Fruit fly (Drosophila melanogaster) whole organism, embryonic: ENCODE measurements around the gene Col4a1.
A peak's percentile ranks its signal among the peaks of the same experiment; 100 is the strongest.

Source experiments
- Ada2b ChIP-seq: fragments of 200-800 bp; sonication (Bioruptor generic); IDR thresholded peaks from 2 replicates; pipeline ENCODE4 v1.3.6; 2022; ENCODE audit warnings: missing biosample characterization, missing genetic modification characterization
- B-H2 ChIP-seq: fragments of 200-800 bp; sonication (Bioruptor generic); optimal IDR thresholded peaks from 2 replicates; lab custom pipeline; 2018; ENCODE audit warnings: missing biosample characterization, mild to moderate bottlenecking, missing genetic modification characterization
- Blimp-1 ChIP-seq: fragments of 200-800 bp; sonication (Bioruptor generic); optimal IDR thresholded peaks from 3 replicates; lab custom pipeline; 2018; ENCODE audit warnings: missing biosample characterization, missing genetic modification characterization, mild to moderate bottlenecking, moderate library complexity, missing genetic modification reagents
- CG10431 ChIP-seq: fragments of 200-800 bp; sonication (Bioruptor generic); optimal IDR thresholded peaks from 3 replicates; lab custom pipeline; 2018; ENCODE audit warnings: missing biosample characterization, mild to moderate bottlenecking, missing genetic modification characterization
- CG10654 ChIP-seq: fragments of 200-800 bp; sonication (Bioruptor generic); optimal IDR thresholded peaks from 2 replicates; lab custom pipeline; 2016; ENCODE audit warnings: missing biosample characterization, missing genetic modification characterization
- CG12071 ChIP-seq: fragments of 200-800 bp; sonication (Bioruptor generic); optimal IDR thresholded peaks from 3 replicates; lab custom pipeline; 2018; ENCODE audit warnings: missing biosample characterization, mild to moderate bottlenecking, missing genetic modification characterization
- CG12769 ChIP-seq: fragments of 200-800 bp; sonication (Bioruptor generic); optimal IDR thresholded peaks from 2 replicates; lab custom pipeline; 2019; ENCODE audit warnings: missing biosample characterization, mild to moderate bottlenecking, missing genetic modification characterization, moderate library complexity
- CG13624 ChIP-seq: fragments of 200-800 bp; sonication (Bioruptor generic); optimal IDR thresholded peaks from 2 replicates; lab custom pipeline; 2016; ENCODE audit warnings: missing biosample characterization, missing genetic modification characterization
- CG14860 ChIP-seq: fragments of 200-800 bp; sonication (Bioruptor generic); IDR thresholded peaks from 3 replicates; pipeline ENCODE4 v1.3.6; 2022; ENCODE audit warnings: missing biosample characterization, missing genetic modification characterization; ENCODE audit not compliant: partially characterized antibody
- CG1602 ChIP-seq: fragments of 200-800 bp; sonication (Bioruptor generic); optimal IDR thresholded peaks from 3 replicates; lab custom pipeline; 2016; ENCODE audit warnings: missing biosample characterization, missing genetic modification characterization
- CG33557 ChIP-seq: fragments of 200-800 bp; sonication (Bioruptor generic); optimal IDR thresholded peaks from 2 replicates; lab custom pipeline; 2019; ENCODE audit warnings: missing biosample characterization, mild to moderate bottlenecking, missing genetic modification characterization, moderate library complexity
- CG4282 ChIP-seq: fragments of 200-800 bp; sonication (Bioruptor generic); optimal IDR thresholded peaks from 2 replicates; lab custom pipeline; 2016; ENCODE audit warnings: missing biosample characterization, missing genetic modification characterization
- CG4730 ChIP-seq: fragments of 200-800 bp; sonication (Bioruptor generic); IDR thresholded peaks from 2 replicates; pipeline ENCODE4 v1.3.6; 2022; ENCODE audit warnings: missing biosample characterization, missing genetic modification characterization
- CG6272 ChIP-seq: fragments of 200-800 bp; sonication (Bioruptor generic); IDR thresholded peaks from 2 replicates; pipeline ENCODE4 v1.3.6; 2022; ENCODE audit warnings: missing biosample characterization, missing genetic modification characterization
- CG7745 ChIP-seq: fragments of 200-800 bp; sonication (Bioruptor generic); optimal IDR thresholded peaks from 2 replicates; lab custom pipeline; 2018; ENCODE audit warnings: missing biosample characterization, mild to moderate bottlenecking, missing genetic modification characterization, moderate library complexity
- CG7839 ChIP-seq: fragments of 200-800 bp; sonication (Bioruptor generic); optimal IDR thresholded peaks from 3 replicates; lab custom pipeline; 2018; ENCODE audit warnings: missing biosample characterization, mild to moderate bottlenecking, missing genetic modification characterization, moderate library complexity
- CG7963 ChIP-seq: fragments of 200-800 bp; sonication (Bioruptor generic); IDR thresholded peaks from 3 replicates; pipeline ENCODE4 v1.3.6; 2022; ENCODE audit warnings: missing biosample characterization, missing genetic modification characterization; ENCODE audit not compliant: partially characterized antibody
- CG8290 ChIP-seq, 3 experiments: fragments of 200-800 bp; sonication (Bioruptor generic); optimal IDR thresholded peaks; 2 replicates each; lab custom pipeline; 2016 to 2019; ENCODE audit warnings: missing biosample characterization in 3 of 3, missing genetic modification characterization in 3 of 3, mild to moderate bottlenecking in 2 of 3, moderate library complexity in 1 of 3
- CG9932 ChIP-seq: fragments of 200-800 bp; sonication (Bioruptor generic); IDR thresholded peaks from 2 replicates; pipeline ENCODE4 v1.3.6; 2022; ENCODE audit warnings: missing biosample characterization, missing genetic modification characterization
- D19B ChIP-seq: fragments of 200-800 bp; sonication (Bioruptor generic); optimal IDR thresholded peaks from 2 replicates; lab custom pipeline; 2017; ENCODE audit warnings: missing biosample characterization, mild to moderate bottlenecking, missing genetic modification characterization
- Doc2 ChIP-seq: fragments of 200-800 bp; sonication (Bioruptor generic); IDR thresholded peaks from 2 replicates; pipeline ENCODE4 v1.3.6; 2022; ENCODE audit warnings: missing biosample characterization, missing genetic modification characterization
- Elba2 ChIP-seq: fragments of 200-800 bp; sonication (Bioruptor generic); optimal IDR thresholded peaks from 3 replicates; lab custom pipeline; 2016; ENCODE audit warnings: missing biosample characterization, missing genetic modification characterization
- Ets65A ChIP-seq: fragments of 200-800 bp; sonication (Bioruptor generic); peaks from one replicate; lab custom pipeline; 2016; ENCODE audit warnings: missing biosample characterization, missing genetic modification characterization
- Ets97D ChIP-seq: fragments of 200-800 bp; sonication (Bioruptor generic); optimal IDR thresholded peaks from 3 replicates; lab custom pipeline; 2016; ENCODE audit warnings: missing biosample characterization, missing genetic modification characterization
- H15 ChIP-seq: fragments of 200-800 bp; sonication (Bioruptor generic); IDR thresholded peaks from 3 replicates; pipeline ENCODE4 v1.3.6; 2022; ENCODE audit warnings: missing biosample characterization, missing genetic modification characterization
- Hr78 ChIP-seq, 2 experiments: fragments of 200-800 bp in 1 of 2; fragments of >200 bp in 1 of 2; sonication (Bioruptor generic) in 1 of 2; optimal IDR thresholded peaks; 2 replicates each; lab custom pipeline; 2017 to 2019; ENCODE audit warnings: missing biosample characterization in 2 of 2, missing genetic modification characterization in 2 of 2, mild to moderate bottlenecking in 1 of 2, moderate library complexity in 1 of 2
- MTF-1 ChIP-seq: fragments of 200-800 bp; sonication (Bioruptor generic); optimal IDR thresholded peaks from 2 replicates; lab custom pipeline; 2018; ENCODE audit warnings: missing biosample characterization, mild to moderate bottlenecking, missing genetic modification characterization, borderline replicate concordance
- Mrtf ChIP-seq: fragments of 200-800 bp; sonication (Bioruptor generic); IDR thresholded peaks from 3 replicates; pipeline ENCODE4 v1.3.6; 2022; ENCODE audit warnings: missing biosample characterization, missing genetic modification characterization
- Myb ChIP-seq: fragments of 200-800 bp; sonication (Bioruptor generic); optimal IDR thresholded peaks from 2 replicates; lab custom pipeline; 2016; ENCODE audit warnings: missing biosample characterization, missing genetic modification characterization
- Ptx1 ChIP-seq: fragments of 200-800 bp; sonication (Bioruptor generic); IDR thresholded peaks from 2 replicates; pipeline ENCODE4 v1.3.6; 2022; ENCODE audit warnings: missing biosample characterization, missing genetic modification characterization
- Usf ChIP-seq: fragments of 200-800 bp; sonication (Bioruptor generic); optimal IDR thresholded peaks from 2 replicates; lab custom pipeline; 2017; ENCODE audit warnings: missing genotype, missing biosample characterization, missing genetic modification characterization
- aop ChIP-seq: fragments of 200-800 bp; sonication (Bioruptor generic); IDR thresholded peaks from 2 replicates; pipeline ENCODE4 v1.3.6; 2022; ENCODE audit warnings: missing biosample characterization, missing genetic modification characterization
- cato ChIP-seq: fragments of 200-800 bp; sonication (Bioruptor generic); optimal IDR thresholded peaks from 2 replicates; lab custom pipeline; 2016; ENCODE audit warnings: missing biosample characterization, missing genetic modification characterization, borderline replicate concordance
- exex ChIP-seq: fragments of 200-800 bp; sonication (Bioruptor generic); optimal IDR thresholded peaks from 4 replicates; lab custom pipeline; 2018; ENCODE audit warnings: missing biosample characterization, mild to moderate bottlenecking, missing genetic modification characterization, moderate library complexity
- gt ChIP-seq: fragments of 200-800 bp; sonication (Bioruptor generic); IDR thresholded peaks from 2 replicates; pipeline ENCODE4 v1.3.6; 2022; ENCODE audit warnings: missing biosample characterization, missing genetic modification characterization
- ham ChIP-seq: fragments of 200-800 bp; sonication (Bioruptor generic); IDR thresholded peaks from 2 replicates; pipeline ENCODE4 v1.3.6; 2022; ENCODE audit warnings: missing biosample characterization, missing genetic modification characterization
- hkb ChIP-seq, 2 experiments: fragments of 200-800 bp in 1 of 2; fragments of >200 bp in 1 of 2; sonication (Bioruptor generic) in 1 of 2; IDR thresholded peaks in 1 of 2; optimal IDR thresholded peaks in 1 of 2; 2 replicates each; pipeline versions ENCODE4 v1.3.6 to Lab custom; 2017 to 2022; ENCODE audit warnings: missing biosample characterization in 1 of 2, missing genetic modification characterization in 1 of 2
- nau ChIP-seq: fragments of 200-800 bp; sonication (Bioruptor generic); optimal IDR thresholded peaks from 3 replicates; lab custom pipeline; 2017; ENCODE audit warnings: missing biosample characterization, mild to moderate bottlenecking, missing genetic modification characterization, missing genetic modification reagents
- pan ChIP-seq, 4 experiments: fragments of >200 bp in 3 of 4; fragments of 200-800 bp in 1 of 4; sonication (Bioruptor generic) in 1 of 4; optimal IDR thresholded peaks in 3 of 4; IDR thresholded peaks in 1 of 4; 2 replicates each; pipeline versions ENCODE4 v1.3.6 to Lab custom; 2017 to 2022; ENCODE audit warnings: missing biosample characterization in 2 of 4, missing genetic modification characterization in 2 of 4, mixed read lengths in 1 of 4
- rib ChIP-seq: fragments of 200-800 bp; sonication (Bioruptor generic); IDR thresholded peaks from 2 replicates; pipeline ENCODE4 v1.3.6; 2022; ENCODE audit warnings: missing biosample characterization, missing genetic modification characterization
- ro ChIP-seq: fragments of 200-800 bp; sonication (Bioruptor generic); IDR thresholded peaks from 2 replicates; pipeline ENCODE4 v1.3.6; 2022; ENCODE audit warnings: missing biosample characterization, missing genetic modification characterization
- salm ChIP-seq: fragments of 200-800 bp; sonication (Bioruptor generic); optimal IDR thresholded peaks from 2 replicates; lab custom pipeline; 2018; ENCODE audit warnings: missing biosample characterization, mild to moderate bottlenecking, missing genetic modification characterization
- sna ChIP-seq: fragments of 200-800 bp; sonication (Bioruptor generic); IDR thresholded peaks from 2 replicates; pipeline ENCODE4 v1.3.6; 2022; ENCODE audit warnings: missing biosample characterization, missing genetic modification characterization; ENCODE audit not compliant: partially characterized antibody
- tgo ChIP-seq: fragments of 200-800 bp; sonication (Bioruptor generic); IDR thresholded peaks from 3 replicates; pipeline ENCODE4 v1.3.6; 2022; ENCODE audit warnings: missing biosample characterization, missing genetic modification characterization
- trem ChIP-seq: fragments of 200-800 bp; optimal IDR thresholded peaks from 3 replicates; lab custom pipeline; 2019; ENCODE audit warnings: missing biosample characterization, mild to moderate bottlenecking, missing genetic modification characterization, moderate library complexity
- tx ChIP-seq: fragments of 200-800 bp; sonication (Bioruptor generic); optimal IDR thresholded peaks from 2 replicates; lab custom pipeline; 2016; ENCODE audit warnings: missing biosample characterization, missing genetic modification characterization
- zfh1 ChIP-seq: fragments of 200-800 bp; sonication (Bioruptor generic); IDR thresholded peaks from 3 replicates; pipeline ENCODE4 v1.3.6; 2022; ENCODE audit warnings: missing biosample characterization, missing genetic modification characterization

Col4a1 gene

DNA sequence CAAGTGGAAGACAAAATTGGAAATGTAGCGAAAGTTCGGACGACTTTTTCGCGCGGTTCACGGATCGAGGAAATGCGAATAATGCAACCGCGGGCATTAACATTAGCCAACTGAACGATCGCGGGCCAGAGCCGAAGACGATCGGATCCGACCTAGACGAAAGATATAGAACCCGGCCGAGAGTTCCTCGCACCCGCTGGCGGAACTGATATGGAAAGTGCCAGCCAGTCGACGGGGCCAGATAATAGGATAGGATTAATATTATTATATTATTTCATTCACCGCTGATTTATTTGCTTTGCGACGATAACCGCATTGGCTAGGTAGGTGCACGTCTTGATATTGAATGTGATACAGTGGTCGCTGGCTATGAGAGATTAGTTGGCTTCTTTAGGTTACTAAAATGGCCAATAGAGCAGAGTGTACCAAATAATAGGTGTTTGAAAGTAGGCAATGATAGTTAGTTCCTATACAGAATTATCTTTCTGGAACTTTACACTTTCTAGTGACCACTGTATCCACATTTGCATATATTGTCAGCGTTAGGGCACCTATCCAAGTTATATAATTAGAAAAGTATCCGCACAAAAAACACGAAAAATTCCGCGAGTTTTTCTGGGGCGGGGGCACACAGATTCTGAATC, 29.9 kb upstream of the Col4a1 start (continued):
- TF ChIP-seq nau (GFP tag; lab: Kevin White, UChicago) (no peak), trem (tag; lab: Kevin White, UChicago) (peak; percentile 24), CG10654 (peak; percentile 21), Ptx1 (GFP tag; lab: Robert Waterston, UW) (peak; percentile 76), Mrtf (peak; percentile 77; the same call in 2 of the 3 replicates), Myb (peak; percentile 30), tx (GFP tag; lab: Kevin White, UChicago) (peak; percentile 22), B-H2 (GFP tag; lab: Kevin White, UChicago) (peak; percentile 13), aop (GFP tag; lab: Robert Waterston, UW) (0 out of 2 replicates have a peak, but pooled peaks have one; percentile 23), H15 (GFP tag; lab: Robert Waterston, UW) (peak; percentile 57; the same call in 1 of the 3 replicates), MTF-1 (GFP tag; lab: Kevin White, UChicago) (peak; percentile 67), Elba2 (GFP tag; lab: Kevin White, UChicago) (no peak), rib (peak; percentile 56; the same call in 1 of the 2 replicates), CG10431 (peak; percentile 17), ham (GFP tag; lab: Robert Waterston, UW) (no peak), CG12071 (GFP tag; lab: Kevin White, UChicago) (peak; percentile 70), Hr78 (GFP tag; optimal IDR thresholded peaks at IDR 0.05; lab: Kevin White, UChicago) (no peak), Ada2b (GFP tag; lab: Robert Waterston, UW) (peak; percentile 76), CG8290 (GFP tag; optimal IDR thresholded peaks at IDR 0.05; lab: Kevin White, UChicago) (no peak), CG8290 (tag; optimal IDR thresholded peaks at IDR 0.05; lab: Kevin White, UChicago) (peak; percentile 75 to 90), hkb (optimal IDR thresholded peaks at IDR 0.05; lab: Kevin White, UChicago) (no peak), hkb (GFP tag; IDR thresholded peaks at IDR 0.05; lab: Robert Waterston, UW) (peak; percentile 64), CG12769 (tag; lab: Kevin White, UChicago) (peak; percentile 76), sna (GFP tag; lab: Robert Waterston, UW) (no peak), CG6272 (0 out of 2 replicates have a peak, but pooled peaks have one; percentile 46), exex (tag; lab: Kevin White, UChicago) (peak; percentile 77), Blimp-1 (GFP tag; lab: Kevin White, UChicago) (peak; percentile 62), D19B (peak; percentile 53), CG4730 (GFP tag; lab: Robert Waterston, UW) (peak; percentile 49; the same call in 1 of the 2 replicates), CG14860 (GFP tag; lab: Robert Waterston, UW) (no peak), zfh1 (GFP tag; lab: Robert Waterston, UW) (peak; percentile 79), tgo (GFP tag; lab: Robert Waterston, UW) (peak; percentile 73), CG7839 (tag; lab: Kevin White, UChicago) (peak; percentile 78), ro (GFP tag; lab: Robert Waterston, UW) (no peak), Ets97D (GFP tag; lab: Kevin White, UChicago) (no peak), CG9932 (GFP tag; lab: Robert Waterston, UW) (peak; percentile 73), CG4282 (no peak), Usf (GFP tag; lab: Kevin White, UChicago) (peak; percentile 46), pan (optimal IDR thresholded peaks at IDR 0.05; lab: Kevin White, UChicago) (no peak), pan (GFP tag; optimal IDR thresholded peaks at IDR 0.05 in 1 of 2, IDR thresholded peaks at IDR 0.05 in 1 of 2) (peak in 1 of 2 experiments; percentile 73), gt (GFP tag; lab: Robert Waterston, UW) (peak; percentile 50; the same call in 1 of the 2 replicates), CG7745 (no peak), Doc2 (GFP tag; lab: Robert Waterston, UW) (no peak), CG1602 (GFP tag; lab: Kevin White, UChicago) (no peak), CG7963 (GFP tag; lab: Robert Waterston, UW) (no peak), CG33557 (peak; percentile 13), CG13624 (GFP tag; lab: Kevin White, UChicago) (peak; percentile 55), salm (tag; lab: Kevin White, UChicago) (peak; percentile 59), cato (GFP tag; lab: Kevin White, UChicago) (peak; percentile 7), Ets65A (GFP tag; lab: Kevin White, UChicago) (peak; percentile 93)
